Worm (Caenorhabditis elegans) whole organism, L4 larva: ENCODE results near the gene ZK1240.1.

Experiments used
- D1046.2 ChIP-seq: fragments of 200-800 bp; sonication (Bioruptor generic); IDR thresholded peaks from 2 replicates; pipeline ENCODE4 v1.3.6; 2022; ENCODE audit warnings: missing genetic modification characterization, missing compliant biosample characterization
- R02D3.7 ChIP-seq: fragments of 150-350 bp; sonication (generic microtip); optimal IDR thresholded peaks from 3 replicates; lab custom pipeline; 2014; ENCODE audit warnings: missing biosample characterization, missing genetic modification characterization
- attf-4 ChIP-seq: sonication (generic microtip); optimal IDR thresholded peaks from 3 replicates; lab custom pipeline; 2017; ENCODE audit warnings: missing biosample characterization, missing genetic modification characterization
- fos-1 ChIP-seq: fragments of 150-350 bp; optimal IDR thresholded peaks from 2 replicates; lab custom pipeline; 2014; ENCODE audit warnings: missing biosample characterization, missing genetic modification characterization
- jun-1 ChIP-seq: fragments of 150-350 bp; optimal IDR thresholded peaks from 2 replicates; lab custom pipeline; 2014; ENCODE audit warnings: missing biosample characterization, missing genetic modification reagents, missing genetic modification characterization
- lin-15B ChIP-seq: fragments of 150-350 bp; sonication (generic microtip); optimal IDR thresholded peaks from 3 replicates; lab custom pipeline; 2014; ENCODE audit warnings: missing biosample characterization, missing genetic modification characterization
- lin-39 ChIP-seq: fragments of 150-350 bp; optimal IDR thresholded peaks from 2 replicates; lab custom pipeline; 2014; ENCODE audit warnings: missing biosample characterization, missing genetic modification reagents, missing genetic modification characterization
- nhr-11 ChIP-seq: fragments of 150-350 bp; optimal IDR thresholded peaks from 2 replicates; lab custom pipeline; 2014; ENCODE audit warnings: missing biosample characterization, missing genetic modification characterization
- rbr-2 ChIP-seq: sonication (generic microtip); optimal IDR thresholded peaks from 2 replicates; lab custom pipeline; 2016; ENCODE audit warnings: missing genotype, missing genetic modification characterization, missing compliant biosample characterization
- sdz-12 ChIP-seq: fragments of 200-800 bp; sonication (Bioruptor generic); optimal IDR thresholded peaks from 2 replicates; lab custom pipeline; 2018; ENCODE audit warnings: mild to moderate bottlenecking, missing genetic modification characterization, missing compliant biosample characterization
- spr-3 ChIP-seq: fragments of 200-800 bp; sonication (Bioruptor generic); optimal IDR thresholded peaks from 2 replicates; lab custom pipeline; 2018; ENCODE audit warnings: mild to moderate bottlenecking, missing genetic modification characterization, missing compliant biosample characterization
- unc-62 ChIP-seq, 3 experiments: fragments of 150-350 bp in 1 of 3; sonication (generic microtip); optimal IDR thresholded peaks in 2 of 3; peaks in 1 of 3; 1 replicate in 1 of 3; 2 replicates in 2 of 3; lab custom pipeline; 2014 to 2017; ENCODE audit warnings: missing biosample characterization in 3 of 3, missing genetic modification characterization in 3 of 3, missing genetic modification reagents in 3 of 3, missing genotype in 1 of 3
- vab-7 ChIP-seq: fragments of 200-800 bp; sonication (Bioruptor generic); IDR thresholded peaks from 2 replicates; pipeline ENCODE4 v1.3.6; 2022; ENCODE audit warnings: missing genetic modification reagents, missing genetic modification characterization, missing compliant biosample characterization

- TF ChIP-seq R02D3.7, result no peak
- no peak for TF ChIP-seq fos-1 (tag; lab: Kevin White, UChicago)
- TF ChIP-seq nhr-11 (tag; lab: Kevin White, UChicago), result no peak
- no peak for TF ChIP-seq spr-3 (GFP tag; lab: Kevin White, UChicago)
- TF ChIP-seq lin-15B (tag; lab: Kevin White, UChicago), result no peak
- no peak for TF ChIP-seq lin-39 (tag; lab: Kevin White, UChicago)
- TF ChIP-seq sdz-12 (GFP tag; lab: Kevin White, UChicago), result no peak
- no peak for TF ChIP-seq attf-4 (tag; lab: Kevin White, UChicago)
- no peak for TF ChIP-seq rbr-2
- no peak for TF ChIP-seq jun-1 (tag; lab: Kevin White, UChicago)
- TF ChIP-seq vab-7 (GFP tag; lab: Robert Waterston, UW), result no peak
- no peak for TF ChIP-seq unc-62 (GFP tag; optimal IDR thresholded peaks at IDR 0.05 in 1 of 2; lab: Kevin White, UChicago)
- TF ChIP-seq unc-62 (tag; optimal IDR thresholded peaks at IDR 0.05; lab: Kevin White, UChicago), result no peak
- no peak for TF ChIP-seq D1046.2
Measured at ce11 chrII:2305507-2305906, 23.7 kb upstream of the ZK1240.1 start.
